Fruit fly (Drosophila melanogaster) whole organism, embryonic: ENCODE measurements around the gene SLC22A.
A peak's percentile ranks its signal among the peaks of the same experiment; 100 is the strongest.

Experiments used
- Bdp1 ChIP-seq: fragments of 200-800 bp; sonication (Bioruptor generic); optimal IDR thresholded peaks from 3 replicates; lab custom pipeline; 2016; ENCODE audit warnings: missing biosample characterization, missing genetic modification characterization
- CG10147 ChIP-seq: fragments of 200-800 bp; sonication (Bioruptor generic); optimal IDR thresholded peaks from 2 replicates; lab custom pipeline; 2019; ENCODE audit warnings: missing biosample characterization, mild to moderate bottlenecking, missing genetic modification characterization, moderate library complexity
- CG10431 ChIP-seq: fragments of 200-800 bp; sonication (Bioruptor generic); optimal IDR thresholded peaks from 3 replicates; lab custom pipeline; 2018; ENCODE audit warnings: missing biosample characterization, mild to moderate bottlenecking, missing genetic modification characterization
- CG13894 ChIP-seq: fragments of 200-800 bp; sonication (Bioruptor generic); optimal IDR thresholded peaks from 3 replicates; lab custom pipeline; 2018; ENCODE audit warnings: missing biosample characterization, mild to moderate bottlenecking, missing genetic modification characterization, moderate library complexity
- CG14014 ChIP-seq: fragments of 200-800 bp; sonication (Bioruptor generic); IDR thresholded peaks from 2 replicates; pipeline ENCODE4 v1.3.6; 2022; ENCODE audit warnings: missing biosample characterization, missing genetic modification characterization
- CG1603 ChIP-seq: fragments of 200-800 bp; sonication (Bioruptor generic); optimal IDR thresholded peaks from 2 replicates; lab custom pipeline; 2019; ENCODE audit warnings: missing biosample characterization, mild to moderate bottlenecking, missing genetic modification characterization, moderate library complexity
- CG17361 ChIP-seq: fragments of 200-800 bp; sonication (Bioruptor generic); IDR thresholded peaks from 3 replicates; pipeline ENCODE4 v1.3.6; 2022; ENCODE audit warnings: missing biosample characterization, missing genetic modification characterization
- CG17829 ChIP-seq: fragments of 200-800 bp; optimal IDR thresholded peaks from 2 replicates; lab custom pipeline; 2019; ENCODE audit warnings: missing biosample characterization, mild to moderate bottlenecking, missing genetic modification characterization, moderate library complexity
- CG2875 ChIP-seq: fragments of 200-800 bp; sonication (Bioruptor generic); optimal IDR thresholded peaks from 2 replicates; lab custom pipeline; 2017; ENCODE audit warnings: missing biosample characterization, mild to moderate bottlenecking, missing genetic modification characterization, missing genetic modification reagents
- CG3726 ChIP-seq: fragments of 200-800 bp; sonication (Bioruptor generic); IDR thresholded peaks from 3 replicates; pipeline ENCODE4, ENCODE4 v1.3.6; 2022; ENCODE audit warnings: missing biosample characterization, missing genetic modification characterization
- CG7839 ChIP-seq: fragments of 200-800 bp; sonication (Bioruptor generic); optimal IDR thresholded peaks from 3 replicates; lab custom pipeline; 2018; ENCODE audit warnings: missing biosample characterization, mild to moderate bottlenecking, missing genetic modification characterization, moderate library complexity
- CG7987 ChIP-seq: fragments of 200-800 bp; sonication (Bioruptor generic); optimal IDR thresholded peaks from 2 replicates; lab custom pipeline; 2018; ENCODE audit warnings: missing biosample characterization, mild to moderate bottlenecking, missing genetic modification characterization, moderate library complexity
- Dref ChIP-seq: fragments of 200-800 bp; sonication (Bioruptor generic); IDR thresholded peaks from 2 replicates; pipeline ENCODE4 v1.3.6; 2022; ENCODE audit warnings: missing biosample characterization, missing genetic modification characterization
- Drgx ChIP-seq: fragments of 200-800 bp; sonication (Bioruptor generic); IDR thresholded peaks from 2 replicates; pipeline ENCODE4 v1.3.6; 2022; ENCODE audit warnings: missing biosample characterization, missing genetic modification characterization
- Ets97D ChIP-seq: fragments of 200-800 bp; sonication (Bioruptor generic); optimal IDR thresholded peaks from 3 replicates; lab custom pipeline; 2016; ENCODE audit warnings: missing biosample characterization, missing genetic modification characterization
- HLH4C ChIP-seq: fragments of 200-800 bp; sonication (Bioruptor generic); IDR thresholded peaks from 3 replicates; pipeline ENCODE4 v1.3.6; 2022; ENCODE audit warnings: missing biosample characterization, missing genetic modification characterization; ENCODE audit not compliant: partially characterized antibody
- Med ChIP-seq: fragments of 200-800 bp; sonication (Bioruptor generic); peaks from one replicate; lab custom pipeline; 2016; ENCODE audit warnings: missing biosample characterization, missing genetic modification characterization, mild to moderate bottlenecking, inconsistent platforms, moderate library complexity
- Mrtf ChIP-seq: fragments of 200-800 bp; sonication (Bioruptor generic); IDR thresholded peaks from 3 replicates; pipeline ENCODE4 v1.3.6; 2022; ENCODE audit warnings: missing biosample characterization, missing genetic modification characterization
- Oli ChIP-seq: fragments of 200-800 bp; sonication (Bioruptor generic); optimal IDR thresholded peaks from 2 replicates; lab custom pipeline; 2018; ENCODE audit warnings: missing biosample characterization, mild to moderate bottlenecking, missing genetic modification characterization, moderate library complexity
- Pdp1 ChIP-seq, 2 experiments: fragments of 200-800 bp; sonication (Bioruptor generic); optimal IDR thresholded peaks; 3 replicates each; lab custom pipeline; 2016; ENCODE audit warnings: missing biosample characterization in 2 of 2, missing genetic modification characterization in 2 of 2, mild to moderate bottlenecking in 1 of 2, moderate library complexity in 1 of 2
- Ptx1 ChIP-seq: fragments of 200-800 bp; sonication (Bioruptor generic); IDR thresholded peaks from 2 replicates; pipeline ENCODE4 v1.3.6; 2022; ENCODE audit warnings: missing biosample characterization, missing genetic modification characterization
- Six4 ChIP-seq: fragments of 200-800 bp; sonication (Bioruptor generic); optimal IDR thresholded peaks from 2 replicates; lab custom pipeline; 2016; ENCODE audit warnings: missing biosample characterization, missing genetic modification characterization
- Tbp ChIP-seq: fragments of >200 bp; optimal IDR thresholded peaks from 2 replicates; lab custom pipeline; 2018; ENCODE audit warnings: missing biosample characterization, missing genetic modification characterization
- Trl ChIP-seq, 3 experiments: fragments of >200 bp in 2 of 3; fragments of 200-800 bp in 1 of 3; sonication (Bioruptor generic) in 1 of 3; optimal IDR thresholded peaks; 2 replicates in 1 of 3; 3 replicates in 2 of 3; lab custom pipeline; 2016 to 2017; ENCODE audit warnings: missing biosample characterization in 1 of 3, missing genetic modification characterization in 1 of 3
- abd-A ChIP-seq: fragments of 200-800 bp; sonication (Bioruptor generic); optimal IDR thresholded peaks from 3 replicates; lab custom pipeline; 2019; ENCODE audit warnings: missing biosample characterization, mild to moderate bottlenecking, missing genetic modification characterization, moderate library complexity
- az2 ChIP-seq: fragments of 200-800 bp; sonication (Bioruptor generic); optimal IDR thresholded peaks from 3 replicates; lab custom pipeline; 2016; ENCODE audit warnings: missing biosample characterization, missing genetic modification characterization
- ci ChIP-seq: fragments of 200-800 bp; sonication (Bioruptor generic); IDR thresholded peaks from 3 replicates; pipeline ENCODE4 v1.3.6; 2022; ENCODE audit warnings: missing biosample characterization, missing genetic modification characterization
- corto ChIP-seq: fragments of 200-800 bp; sonication (Bioruptor generic); optimal IDR thresholded peaks from 2 replicates; lab custom pipeline; 2016; ENCODE audit warnings: missing biosample characterization, mild to moderate bottlenecking, missing genetic modification characterization, moderate library complexity
- crol ChIP-seq: fragments of 200-800 bp; sonication (Bioruptor generic); IDR thresholded peaks from 2 replicates; pipeline ENCODE4 v1.3.6; 2022; ENCODE audit warnings: missing biosample characterization, missing genetic modification characterization
- cwo ChIP-seq: fragments of 200-800 bp; sonication (Bioruptor generic); optimal IDR thresholded peaks from 3 replicates; lab custom pipeline; 2017; ENCODE audit warnings: missing biosample characterization, missing genetic modification characterization, mild to moderate bottlenecking, moderate library complexity, missing genetic modification reagents
- disco-r ChIP-seq: fragments of 200-800 bp; sonication (Bioruptor generic); optimal IDR thresholded peaks from 2 replicates; lab custom pipeline; 2016; ENCODE audit warnings: missing biosample characterization, missing genetic modification characterization
- ems ChIP-seq: fragments of 200-800 bp; sonication (Bioruptor generic); optimal IDR thresholded peaks from 3 replicates; lab custom pipeline; 2016; ENCODE audit warnings: missing biosample characterization, missing genetic modification characterization
- gem ChIP-seq: fragments of 200-800 bp; sonication (Bioruptor generic); optimal IDR thresholded peaks from 2 replicates; lab custom pipeline; 2019; ENCODE audit warnings: missing biosample characterization, mild to moderate bottlenecking, missing genetic modification characterization, moderate library complexity
- gro ChIP-seq: fragments of 200-800 bp; sonication (Bioruptor generic); optimal IDR thresholded peaks from 2 replicates; lab custom pipeline; 2016; ENCODE audit warnings: missing biosample characterization, missing genetic modification characterization
- inv ChIP-seq: fragments of 200-800 bp; sonication (Bioruptor generic); IDR thresholded peaks from 2 replicates; pipeline ENCODE4 v1.3.6; 2022; ENCODE audit warnings: missing biosample characterization, missing genetic modification characterization; ENCODE audit not compliant: partially characterized antibody
- mirr ChIP-seq: fragments of 200-800 bp; sonication (Bioruptor generic); optimal IDR thresholded peaks from 3 replicates; lab custom pipeline; 2018; ENCODE audit warnings: missing biosample characterization, mild to moderate bottlenecking, missing genetic modification characterization
- nau ChIP-seq: fragments of 200-800 bp; sonication (Bioruptor generic); optimal IDR thresholded peaks from 3 replicates; lab custom pipeline; 2017; ENCODE audit warnings: missing biosample characterization, mild to moderate bottlenecking, missing genetic modification characterization, missing genetic modification reagents
- nom ChIP-seq: fragments of 200-800 bp; sonication (Bioruptor generic); optimal IDR thresholded peaks from 2 replicates; lab custom pipeline; 2017; ENCODE audit warnings: missing biosample characterization, missing genetic modification characterization, mild to moderate bottlenecking, moderate library complexity, missing genetic modification reagents
- phol ChIP-seq: fragments of 200-800 bp; sonication (Bioruptor generic); optimal IDR thresholded peaks from 3 replicates; lab custom pipeline; 2018; ENCODE audit warnings: missing biosample characterization, mild to moderate bottlenecking, missing genetic modification characterization, moderate library complexity
- sd ChIP-seq: fragments of 200-800 bp; sonication (Bioruptor generic); optimal IDR thresholded peaks from 3 replicates; lab custom pipeline; 2018; ENCODE audit warnings: missing biosample characterization, mild to moderate bottlenecking, missing genetic modification characterization, moderate library complexity
- sens ChIP-seq: fragments of 200-800 bp; sonication (Bioruptor generic); peaks from one replicate; lab custom pipeline; 2016; ENCODE audit warnings: missing biosample characterization, missing genetic modification characterization
- sr ChIP-seq: fragments of 200-800 bp; sonication (Bioruptor generic); IDR thresholded peaks from 3 replicates; pipeline ENCODE4 v1.3.6; 2022; ENCODE audit warnings: missing biosample characterization, missing genetic modification characterization
- tap ChIP-seq: fragments of 200-800 bp; optimal IDR thresholded peaks from 3 replicates; lab custom pipeline; 2019; ENCODE audit warnings: missing biosample characterization, mild to moderate bottlenecking, missing genetic modification characterization, moderate library complexity
- tgo ChIP-seq: fragments of 200-800 bp; sonication (Bioruptor generic); IDR thresholded peaks from 3 replicates; pipeline ENCODE4 v1.3.6; 2022; ENCODE audit warnings: missing biosample characterization, missing genetic modification characterization
- unpg ChIP-seq: fragments of 200-800 bp; sonication (Bioruptor generic); optimal IDR thresholded peaks from 3 replicates; lab custom pipeline; 2018; ENCODE audit warnings: missing biosample characterization, mild to moderate bottlenecking, missing genetic modification characterization, moderate library complexity
- zfh1 ChIP-seq: fragments of 200-800 bp; sonication (Bioruptor generic); IDR thresholded peaks from 3 replicates; pipeline ENCODE4 v1.3.6; 2022; ENCODE audit warnings: missing biosample characterization, missing genetic modification characterization

The SLC22A gene

dm6 chr3L:21886883-21887559 lies 47.5 kb upstream of the SLC22A start (continued):
- TF ChIP-seq Tbp (GFP tag; lab: Kevin White, UChicago) = no peak
- TF ChIP-seq Oli = no peak
- no peak for TF ChIP-seq az2 (GFP tag; lab: Kevin White, UChicago)
- peak; percentile 97 for TF ChIP-seq sd (tag; lab: Kevin White, UChicago)
- no peak for TF ChIP-seq Mrtf (GFP tag; lab: Robert Waterston, UW)
- no peak for TF ChIP-seq CG3726
- peak; percentile 15 for TF ChIP-seq CG10147
- no peak for TF ChIP-seq Dref (GFP tag; lab: Robert Waterston, UW)
- peak; percentile 71 for TF ChIP-seq mirr (GFP tag; lab: Kevin White, UChicago)
- peak; percentile 39 for TF ChIP-seq Med (GFP tag; lab: Kevin White, UChicago)
- TF ChIP-seq Pdp1 (GFP tag; optimal IDR thresholded peaks at IDR 0.05; lab: Kevin White, UChicago) = peak in 1 of 2 experiments; percentile 94
- peak; percentile 51 for TF ChIP-seq abd-A
- peak; percentile 23 for TF ChIP-seq CG13894 (tag; lab: Kevin White, UChicago)
- peak; percentile 18 for TF ChIP-seq disco-r (GFP tag; lab: Kevin White, UChicago)
- TF ChIP-seq sr (GFP tag; lab: Robert Waterston, UW) = 0 out of 3 replicates have a peak, but pooled peaks have one; percentile 12
- TF ChIP-seq gro (GFP tag; lab: Kevin White, UChicago) = peak; percentile 12
- TF ChIP-seq nau (GFP tag; lab: Kevin White, UChicago) = peak; percentile 15
- TF ChIP-seq CG10431 (GFP tag; lab: Kevin White, UChicago) = no peak
- no peak for TF ChIP-seq CG7987
- TF ChIP-seq cwo (GFP tag; lab: Kevin White, UChicago) = peak; percentile 50
- TF ChIP-seq ems (GFP tag; lab: Kevin White, UChicago) = no peak
- TF ChIP-seq Trl (optimal IDR thresholded peaks at IDR 0.05; lab: Kevin White, UChicago) = peak; percentile 37 to 80
- TF ChIP-seq Trl (GFP tag; optimal IDR thresholded peaks at IDR 0.05; lab: Kevin White, UChicago) = no peak
- TF ChIP-seq CG14014 (GFP tag; lab: Robert Waterston, UW) = no peak
- TF ChIP-seq Bdp1 (GFP tag; lab: Kevin White, UChicago) = no peak
- TF ChIP-seq, all 482 proteins: peak for 22

- TF ChIP-seq Drgx (GFP tag; lab: Robert Waterston, UW) (0 out of 2 replicates have a peak, but pooled peaks have one; percentile 22), ci (GFP tag; lab: Robert Waterston, UW) (0 out of 3 replicates have a peak, but pooled peaks have one; percentile 42), tap (no peak), nom (peak; percentile 12), crol (GFP tag; lab: Robert Waterston, UW) (0 out of 2 replicates have a peak, but pooled peaks have one; percentile 26)
- TF ChIP-seq, all 482 proteins: peak for 4
These were observed 44.9 kb upstream of the SLC22A start for dm6 chr3L:21889601-21890000.

dm6 chr3L:21891307-21891774 lies 43.2 kb upstream of the SLC22A start:
- TF ChIP-seq zfh1 (GFP tag; lab: Robert Waterston, UW) (0 out of 3 replicates have a peak, but pooled peaks have one; percentile 9), phol (peak; percentile 16), Drgx (GFP tag; lab: Robert Waterston, UW) (peak; percentile 86), CG17361 (GFP tag; lab: Robert Waterston, UW) (0 out of 3 replicates have a peak, but pooled peaks have one; percentile 16), Ptx1 (GFP tag; lab: Robert Waterston, UW) (0 out of 2 replicates have a peak, but pooled peaks have one; percentile 8), Ets97D (no peak), tgo (GFP tag; lab: Robert Waterston, UW) (0 out of 3 replicates have a peak, but pooled peaks have one; percentile 15), Six4 (no peak), CG7839 (peak; percentile 4), CG1603 (tag; lab: Kevin White, UChicago) (peak; percentile 28), HLH4C (GFP tag; lab: Robert Waterston, UW) (0 out of 3 replicates have a peak, but pooled peaks have one; percentile 14), CG2875 (GFP tag; lab: Kevin White, UChicago) (peak; percentile 19), sens (GFP tag; lab: Kevin White, UChicago) (peak; percentile 80), gem (tag; lab: Kevin White, UChicago) (peak; percentile 51), CG17829 (tag; lab: Kevin White, UChicago) (no peak), inv (GFP tag; lab: Robert Waterston, UW) (no peak), unpg (peak; percentile 27), corto (GFP tag; lab: Kevin White, UChicago) (peak; percentile 92)
